Worm (Caenorhabditis elegans) whole organism, L4 larva: ENCODE data around the gene ZK697.1.

Experiments used
- F10B5.3 ChIP-seq: sonication (generic microtip); optimal IDR thresholded peaks from 2 replicates; lab custom pipeline; 2016; ENCODE audit warnings: mild to moderate bottlenecking, missing genetic modification characterization, missing compliant biosample characterization
- F37D6.2 ChIP-seq: sonication (generic microtip); optimal IDR thresholded peaks from 2 replicates; lab custom pipeline; 2016; ENCODE audit warnings: mild to moderate bottlenecking, missing genetic modification characterization, missing compliant biosample characterization
- F49E8.2 ChIP-seq: sonication (generic microtip); optimal IDR thresholded peaks from 2 replicates; lab custom pipeline; 2016; ENCODE audit warnings: missing compliant biosample characterization, mild to moderate bottlenecking, missing genetic modification characterization, borderline replicate concordance
- T26A8.4 ChIP-seq: fragments of 200-800 bp; sonication (Bioruptor generic); IDR thresholded peaks from 2 replicates; pipeline ENCODE4 v1.3.6; 2022; ENCODE audit warnings: missing genetic modification characterization, missing compliant biosample characterization
- Y75B8A.6 ChIP-seq: fragments of 200-800 bp; sonication (Bioruptor generic); IDR thresholded peaks from 2 replicates; pipeline ENCODE4 v1.3.6; 2022; ENCODE audit warnings: missing genetic modification reagents, missing genetic modification characterization, missing compliant biosample characterization
- aly-2 ChIP-seq: sonication (generic microtip); optimal IDR thresholded peaks from 2 replicates; lab custom pipeline; 2018; ENCODE audit warnings: missing biosample characterization, missing genetic modification characterization
- ama-1 ChIP-seq: fragments of 150-350 bp; optimal IDR thresholded peaks from 2 replicates; lab custom pipeline; 2014; ENCODE audit warnings: inconsistent platforms, mixed read lengths
- arid-1 ChIP-seq: fragments of 200-800 bp; sonication (Bioruptor generic); conservative IDR thresholded peaks from 2 replicates; pipeline ENCODE4 v1.3.6; 2022; ENCODE audit warnings: missing genetic modification reagents, missing genetic modification characterization, missing compliant biosample characterization
- ceh-20 ChIP-seq: fragments of 200-800 bp; sonication (Bioruptor generic); IDR thresholded peaks from 2 replicates; pipeline ENCODE4 v1.3.6; 2022; ENCODE audit warnings: missing genetic modification reagents, missing genetic modification characterization, missing compliant biosample characterization
- ceh-28 ChIP-seq: fragments of 150-350 bp; optimal IDR thresholded peaks from 2 replicates; lab custom pipeline; 2014; ENCODE audit warnings: missing biosample characterization, missing genetic modification reagents, missing genetic modification characterization
- ceh-32 ChIP-seq: sonication (generic microtip); optimal IDR thresholded peaks from 2 replicates; lab custom pipeline; 2016; ENCODE audit warnings: mild to moderate bottlenecking, missing genetic modification characterization, missing compliant biosample characterization; ENCODE audit not compliant: poor library complexity
- ceh-62 ChIP-seq: sonication (generic microtip); optimal IDR thresholded peaks from 2 replicates; lab custom pipeline; 2017; ENCODE audit warnings: missing biosample characterization, missing genetic modification characterization
- ceh-82 ChIP-seq: sonication (generic microtip); optimal IDR thresholded peaks from 2 replicates; lab custom pipeline; 2017; ENCODE audit warnings: missing biosample characterization, missing genetic modification characterization
- ctbp-1 ChIP-seq: fragments of 200-800 bp; sonication (Bioruptor generic); IDR thresholded peaks from 2 replicates; pipeline ENCODE4 v1.3.6; 2022; ENCODE audit warnings: missing genetic modification reagents, missing genetic modification characterization, missing compliant biosample characterization
- daf-16 ChIP-seq, 3 experiments: sonication (generic microtip); optimal IDR thresholded peaks; 2 replicates each; lab custom pipeline; 2016 to 2017; ENCODE audit warnings: missing genetic modification characterization in 3 of 3, missing genetic modification reagents in 3 of 3, mild to moderate bottlenecking in 2 of 3, missing compliant biosample characterization in 2 of 3, missing biosample characterization in 1 of 3, moderate library complexity in 1 of 3
- dmd-6 ChIP-seq: fragments of 200-800 bp; sonication (Bioruptor generic); IDR thresholded peaks from 2 replicates; pipeline ENCODE4 v1.3.6; 2022; ENCODE audit warnings: missing genetic modification reagents, missing genetic modification characterization, missing compliant biosample characterization
- dmd-8 ChIP-seq: fragments of 200-800 bp; sonication (Bioruptor generic); IDR thresholded peaks from 2 replicates; pipeline ENCODE4 v1.3.6; 2022; ENCODE audit warnings: missing genetic modification characterization, missing compliant biosample characterization
- duxl-1 ChIP-seq: sonication (generic microtip); optimal IDR thresholded peaks from 2 replicates; lab custom pipeline; 2016; ENCODE audit warnings: mild to moderate bottlenecking, missing genetic modification characterization, moderate library complexity, missing compliant biosample characterization; ENCODE audit not compliant: poor library complexity
- dve-1 ChIP-seq: sonication (generic microtip); optimal IDR thresholded peaks from 2 replicates; lab custom pipeline; 2017; ENCODE audit warnings: antibody characterized with exemption, mild to moderate bottlenecking, missing genetic modification characterization, missing compliant biosample characterization; ENCODE audit not compliant: insufficient read depth
- egl-27 ChIP-seq: sonication (generic microtip); optimal IDR thresholded peaks from 3 replicates; lab custom pipeline; 2017; ENCODE audit warnings: missing biosample characterization, missing genetic modification reagents, missing genetic modification characterization
- fkh-10 ChIP-seq: fragments of 150-350 bp; optimal IDR thresholded peaks from 2 replicates; lab custom pipeline; 2014; ENCODE audit warnings: missing biosample characterization, missing genetic modification reagents, missing genetic modification characterization
- jun-1 ChIP-seq: fragments of 150-350 bp; optimal IDR thresholded peaks from 2 replicates; lab custom pipeline; 2014; ENCODE audit warnings: missing biosample characterization, missing genetic modification reagents, missing genetic modification characterization
- lin-1 ChIP-seq: fragments of 200-800 bp; sonication (Bioruptor generic); IDR thresholded peaks from 2 replicates; pipeline ENCODE4 v1.3.6; 2022; ENCODE audit warnings: missing genetic modification reagents, missing genetic modification characterization, missing compliant biosample characterization
- lin-15B ChIP-seq: fragments of 150-350 bp; sonication (generic microtip); optimal IDR thresholded peaks from 3 replicates; lab custom pipeline; 2014; ENCODE audit warnings: missing biosample characterization, missing genetic modification characterization
- lin-29 ChIP-seq: fragments of 200-800 bp; sonication (Bioruptor generic); IDR thresholded peaks from 2 replicates; pipeline ENCODE4 v1.3.6; 2022; ENCODE audit warnings: missing genetic modification reagents, missing genetic modification characterization, missing compliant biosample characterization
- lin-38 ChIP-seq: fragments of 200-800 bp; sonication (Bioruptor generic); IDR thresholded peaks from 2 replicates; pipeline ENCODE4 v1.3.6; 2022; ENCODE audit warnings: missing genetic modification reagents, missing genetic modification characterization, missing compliant biosample characterization
- lin-39 ChIP-seq: fragments of 150-350 bp; optimal IDR thresholded peaks from 2 replicates; lab custom pipeline; 2014; ENCODE audit warnings: missing biosample characterization, missing genetic modification reagents, missing genetic modification characterization
- madf-9 ChIP-seq: fragments of 200-800 bp; sonication (Bioruptor generic); conservative IDR thresholded peaks from 2 replicates; pipeline ENCODE4 v1.3.6; 2022; ENCODE audit warnings: missing genetic modification reagents, missing genetic modification characterization, missing compliant biosample characterization
- mdl-1 ChIP-seq, 2 experiments: fragments of 150-350 bp in 1 of 2; sonication (generic microtip) in 1 of 2; optimal IDR thresholded peaks; 2 replicates each; lab custom pipeline; 2014 to 2017; ENCODE audit warnings: missing biosample characterization in 2 of 2, missing genetic modification characterization in 2 of 2
- nhr-102 ChIP-seq: sonication (generic microtip); optimal IDR thresholded peaks from 2 replicates; lab custom pipeline; 2016; ENCODE audit warnings: mild to moderate bottlenecking, missing genetic modification characterization, moderate library complexity, missing compliant biosample characterization
- nhr-25 ChIP-seq: sonication (generic microtip); optimal IDR thresholded peaks from 2 replicates; lab custom pipeline; 2017; ENCODE audit warnings: missing genetic modification characterization, mild to moderate bottlenecking, missing compliant biosample characterization, antibody characterized with exemption, moderate library complexity, borderline replicate concordance; ENCODE audit not compliant: insufficient read depth
- nhr-28 ChIP-seq: fragments of 150-350 bp; optimal IDR thresholded peaks from 2 replicates; lab custom pipeline; 2014; ENCODE audit warnings: missing biosample characterization, missing genetic modification characterization
- nhr-48 ChIP-seq: sonication (generic microtip); optimal IDR thresholded peaks from 2 replicates; lab custom pipeline; 2016; ENCODE audit warnings: mild to moderate bottlenecking, missing genetic modification characterization, missing compliant biosample characterization
- nhr-77 ChIP-seq: fragments of 150-350 bp; optimal IDR thresholded peaks from 2 replicates; lab custom pipeline; 2014; ENCODE audit warnings: missing biosample characterization, missing genetic modification characterization
- php-3 ChIP-seq: fragments of 200-800 bp; sonication (Bioruptor generic); IDR thresholded peaks from 2 replicates; pipeline ENCODE4 v1.3.6; 2022; ENCODE audit warnings: missing genetic modification reagents, missing genetic modification characterization, missing compliant biosample characterization
- saeg-2 ChIP-seq: fragments of 200-800 bp; sonication (Bioruptor generic); IDR thresholded peaks from 2 replicates; pipeline ENCODE4 v1.3.6; 2022; ENCODE audit warnings: missing genetic modification reagents, missing genetic modification characterization, missing compliant biosample characterization
- sdz-12 ChIP-seq: fragments of 200-800 bp; sonication (Bioruptor generic); optimal IDR thresholded peaks from 2 replicates; lab custom pipeline; 2018; ENCODE audit warnings: mild to moderate bottlenecking, missing genetic modification characterization, missing compliant biosample characterization
- snpc-1.2 ChIP-seq: fragments of 200-800 bp; sonication (Bioruptor generic); IDR thresholded peaks from 2 replicates; pipeline ENCODE4 v1.3.6; 2022; ENCODE audit warnings: missing genetic modification reagents, missing genetic modification characterization, missing compliant biosample characterization
- snpc-4 ChIP-seq: fragments of 150-350 bp; optimal IDR thresholded peaks from 2 replicates; lab custom pipeline; 2014; ENCODE audit warnings: missing biosample characterization, missing genetic modification characterization
- spr-1 ChIP-seq: sonication (generic microtip); optimal IDR thresholded peaks from 2 replicates; lab custom pipeline; 2016; ENCODE audit warnings: mild to moderate bottlenecking, missing genetic modification characterization, missing compliant biosample characterization
- spr-3 ChIP-seq: fragments of 200-800 bp; sonication (Bioruptor generic); optimal IDR thresholded peaks from 2 replicates; lab custom pipeline; 2018; ENCODE audit warnings: mild to moderate bottlenecking, missing genetic modification characterization, missing compliant biosample characterization
- tag-97 ChIP-seq: fragments of 200-800 bp; sonication (Bioruptor generic); IDR thresholded peaks from 2 replicates; pipeline ENCODE4 v1.3.6; 2022; ENCODE audit warnings: missing genetic modification characterization, missing compliant biosample characterization
- tra-1 ChIP-seq: fragments of 200-800 bp; sonication (Bioruptor generic); IDR thresholded peaks from 2 replicates; pipeline ENCODE4 v1.3.6; 2022; ENCODE audit warnings: missing genetic modification reagents, missing genetic modification characterization, missing compliant biosample characterization
- unc-130 ChIP-seq: sonication (generic microtip); optimal IDR thresholded peaks from 2 replicates; lab custom pipeline; 2016; ENCODE audit warnings: missing genetic modification reagents, missing genetic modification characterization, missing compliant biosample characterization
- unc-39 ChIP-seq: sonication (generic microtip); optimal IDR thresholded peaks from 2 replicates; lab custom pipeline; 2017; ENCODE audit warnings: missing biosample characterization, missing genetic modification characterization
- vab-7 ChIP-seq: fragments of 200-800 bp; sonication (Bioruptor generic); IDR thresholded peaks from 2 replicates; pipeline ENCODE4 v1.3.6; 2022; ENCODE audit warnings: missing genetic modification reagents, missing genetic modification characterization, missing compliant biosample characterization
- zag-1 ChIP-seq: fragments of 150-350 bp; optimal IDR thresholded peaks from 2 replicates; lab custom pipeline; 2014; ENCODE audit warnings: missing biosample characterization, missing genetic modification characterization
- zfp-3 ChIP-seq: fragments of 200-800 bp; sonication (Bioruptor generic); conservative IDR thresholded peaks from 2 replicates; pipeline ENCODE4 v1.3.6; 2022; ENCODE audit warnings: missing genetic modification reagents, missing genetic modification characterization, missing compliant biosample characterization
- zip-2 ChIP-seq: fragments of 150-350 bp; optimal IDR thresholded peaks from 2 replicates; lab custom pipeline; 2014; ENCODE audit warnings: missing biosample characterization, missing genetic modification characterization
- ztf-7 ChIP-seq: fragments of 150-350 bp; optimal IDR thresholded peaks from 2 replicates; lab custom pipeline; 2014; ENCODE audit warnings: missing biosample characterization, missing genetic modification characterization

The ZK697.1 gene

ce11 chrV:1743205-1743870 lies 9.3 kb upstream of the ZK697.1 start, which contains the start of gene nhr-256 (continued):
- no peak for TF ChIP-seq vab-7 (GFP tag; lab: Robert Waterston, UW)
- TF ChIP-seq lin-15B (tag; lab: Kevin White, UChicago), result no peak
- TF ChIP-seq madf-9 (GFP tag; lab: Robert Waterston, UW), result 0 out of 2 replicates have a peak, but pooled peaks have one; percentile 22
- no peak for TF ChIP-seq Y75B8A.6 (GFP tag; lab: Robert Waterston, UW)
- TF ChIP-seq nhr-28 (tag; lab: Kevin White, UChicago), result peak; percentile 100
- TF ChIP-seq dmd-6 (GFP tag; lab: Robert Waterston, UW), result peak; percentile 90
- no peak for TF ChIP-seq T26A8.4 (GFP tag; lab: Robert Waterston, UW)
- no peak for TF ChIP-seq sdz-12
- no peak for TF ChIP-seq unc-130 (GFP tag; lab: Kevin White, UChicago)
- TF ChIP-seq mdl-1 (tag; optimal IDR thresholded peaks at IDR 0.05; lab: Kevin White, UChicago), result peak in 1 of 2 experiments; percentile 81
- no peak for TF ChIP-seq zip-2
- TF ChIP-seq ctbp-1 (GFP tag; lab: Robert Waterston, UW), result no peak
- 0 out of 2 replicates have a peak, but pooled peaks have one; percentile 49 for TF ChIP-seq ceh-20 (GFP tag; lab: Robert Waterston, UW)
- TF ChIP-seq dve-1 (tag; lab: Kevin White, UChicago), result peak; percentile 94
- no peak for TF ChIP-seq ceh-82
- no peak for TF ChIP-seq zag-1 (tag; lab: Kevin White, UChicago)
- TF ChIP-seq duxl-1 (tag; lab: Kevin White, UChicago), result no peak
- no peak for TF ChIP-seq aly-2
- no peak for TF ChIP-seq egl-27 (tag; lab: Kevin White, UChicago)
- no peak for TF ChIP-seq arid-1 (GFP tag; lab: Robert Waterston, UW)
- TF ChIP-seq tra-1 (GFP tag; lab: Robert Waterston, UW), result no peak; the same call in 1 of the 2 replicates
- no peak for TF ChIP-seq nhr-102 (tag; lab: Kevin White, UChicago)
- no peak for TF ChIP-seq lin-29
- TF ChIP-seq zfp-3 (GFP tag; lab: Robert Waterston, UW), result no peak
- peak; percentile 87 for TF ChIP-seq nhr-77 (tag; lab: Kevin White, UChicago)
- TF ChIP-seq lin-1, result peak; percentile 81
- no peak for TF ChIP-seq snpc-1.2 (GFP tag; lab: Robert Waterston, UW)
- no peak for TF ChIP-seq dmd-8 (GFP tag; lab: Robert Waterston, UW)
- no peak for TF ChIP-seq ceh-28 (tag; lab: Kevin White, UChicago)
- TF ChIP-seq nhr-48 (tag; lab: Kevin White, UChicago), result peak; percentile 86
- no peak for TF ChIP-seq F10B5.3 (tag; lab: Kevin White, UChicago)
- TF ChIP-seq fkh-10 (GFP tag; lab: Kevin White, UChicago), result no peak
- TF ChIP-seq ceh-32, result no peak
- no peak for TF ChIP-seq tag-97
- no peak for TF ChIP-seq lin-39 (tag; lab: Kevin White, UChicago)
- peak; percentile 15 for TF ChIP-seq nhr-25
- no peak for TF ChIP-seq lin-38 (GFP tag; lab: Robert Waterston, UW)
- TF ChIP-seq F37D6.2, result no peak
- TF ChIP-seq saeg-2 (GFP tag; lab: Robert Waterston, UW), result no peak
- TF ChIP-seq spr-3 (GFP tag; lab: Kevin White, UChicago), result no peak
- no peak for TF ChIP-seq snpc-4 (tag; lab: Kevin White, UChicago)
- peak; percentile 5 for TF ChIP-seq spr-1 (tag; lab: Kevin White, UChicago)
- TF ChIP-seq daf-16 (GFP tag; optimal IDR thresholded peaks at IDR 0.05; lab: Kevin White, UChicago), result peak in 1 of 2 experiments; percentile 27
- peak; percentile 85 for TF ChIP-seq daf-16 (tag; optimal IDR thresholded peaks at IDR 0.05; lab: Kevin White, UChicago)
- no peak for TF ChIP-seq F49E8.2 (tag; lab: Kevin White, UChicago)
- TF ChIP-seq ceh-62, result no peak
- TF ChIP-seq unc-39 (tag; lab: Kevin White, UChicago), result no peak
- no peak for TF ChIP-seq ztf-7 (tag; lab: Kevin White, UChicago)
- no peak for TF ChIP-seq ama-1 (lab: Kevin White, UChicago)
- peak; percentile 83 for TF ChIP-seq php-3 (GFP tag; lab: Robert Waterston, UW)
- TF ChIP-seq jun-1 (tag; lab: Kevin White, UChicago), result peak; percentile 5
